Fruit fly (Drosophila melanogaster) Kc167 (cell line): ENCODE results near the gene Frl.

ENCODE experiments used
- Myc ChIP-seq: fragments of >200 bp; optimal IDR thresholded peaks from 2 replicates; lab custom pipeline; 2017; ENCODE audit warnings: missing external identifiers
- Sin3A ChIP-seq: fragments of >200 bp; optimal IDR thresholded peaks from 2 replicates; lab custom pipeline; 2018; ENCODE audit warnings: missing external identifiers
- h ChIP-seq: fragments of >200 bp; optimal IDR thresholded peaks from 3 replicates; lab custom pipeline; 2018; ENCODE audit warnings: missing external identifiers
- insv ChIP-seq: fragments of >200 bp; optimal IDR thresholded peaks from 3 replicates; lab custom pipeline; 2018; ENCODE audit warnings: missing external identifiers
- psq ChIP-seq: fragments of >200 bp; optimal IDR thresholded peaks from 2 replicates; lab custom pipeline; 2017; ENCODE audit warnings: missing external identifiers
- ttk ChIP-seq: sonication (Bioruptor generic); optimal IDR thresholded peaks from 2 replicates; lab custom pipeline; 2017; ENCODE audit warnings: missing external identifiers

DNA sequence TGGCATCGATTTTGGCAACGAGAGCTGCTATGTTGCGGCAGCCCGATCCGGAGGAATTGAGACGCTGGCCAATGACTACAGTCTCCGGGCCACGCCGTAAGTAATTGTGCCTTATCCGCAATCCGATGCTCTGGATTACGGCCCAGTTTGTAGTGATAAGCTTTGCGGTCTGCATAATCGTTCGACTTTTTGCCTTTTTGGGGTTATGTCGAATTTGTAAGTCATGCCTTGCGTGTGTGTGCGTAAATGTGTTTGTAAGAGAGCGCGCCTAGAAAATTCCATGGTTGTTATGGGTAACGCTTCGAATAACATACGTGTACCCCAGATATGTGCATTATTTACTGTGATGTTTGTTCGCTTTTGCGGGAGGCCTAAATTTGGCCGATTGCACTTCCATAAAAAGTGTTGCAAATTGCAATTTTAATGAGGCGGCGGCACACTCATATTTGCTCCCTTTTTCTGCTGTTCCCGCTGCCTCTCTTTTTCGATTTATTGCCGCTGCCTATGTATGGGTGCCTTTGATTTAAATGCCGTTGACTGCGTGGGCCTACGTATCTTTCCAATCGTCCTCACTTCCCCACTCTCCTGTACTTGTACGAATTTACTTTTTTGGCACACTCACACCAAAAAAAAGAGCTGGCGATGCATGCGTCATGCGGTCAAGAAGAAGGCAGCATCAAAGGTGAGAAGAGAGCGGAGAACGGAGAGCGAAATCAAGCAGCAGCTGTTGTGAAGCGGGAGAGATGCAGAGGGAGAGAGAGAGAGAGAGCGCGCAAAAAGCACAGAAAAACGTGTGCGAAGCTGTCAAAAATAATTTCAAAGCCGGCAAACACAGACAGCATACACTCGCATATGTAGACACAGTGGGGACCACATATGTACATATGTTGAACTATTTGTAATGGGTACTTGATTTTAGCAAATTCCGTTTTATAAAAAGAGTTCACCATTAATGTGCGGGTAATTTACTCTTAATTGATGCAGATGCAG, 15.1 kb upstream of the Frl start:
- TF ChIP-seq h (lab: Kevin White, UChicago): no peak
- no peak for TF ChIP-seq insv (lab: Kevin White, UChicago)
- TF ChIP-seq Sin3A (lab: Kevin White, UChicago): no peak
- TF ChIP-seq ttk (lab: Kevin White, UChicago): no peak
- no peak for TF ChIP-seq Myc (lab: Kevin White, UChicago)
- TF ChIP-seq psq (lab: Kevin White, UChicago): no peak
